Fruit fly (Drosophila melanogaster): ENCODE results near the gene osa.

The osa gene

DNA sequence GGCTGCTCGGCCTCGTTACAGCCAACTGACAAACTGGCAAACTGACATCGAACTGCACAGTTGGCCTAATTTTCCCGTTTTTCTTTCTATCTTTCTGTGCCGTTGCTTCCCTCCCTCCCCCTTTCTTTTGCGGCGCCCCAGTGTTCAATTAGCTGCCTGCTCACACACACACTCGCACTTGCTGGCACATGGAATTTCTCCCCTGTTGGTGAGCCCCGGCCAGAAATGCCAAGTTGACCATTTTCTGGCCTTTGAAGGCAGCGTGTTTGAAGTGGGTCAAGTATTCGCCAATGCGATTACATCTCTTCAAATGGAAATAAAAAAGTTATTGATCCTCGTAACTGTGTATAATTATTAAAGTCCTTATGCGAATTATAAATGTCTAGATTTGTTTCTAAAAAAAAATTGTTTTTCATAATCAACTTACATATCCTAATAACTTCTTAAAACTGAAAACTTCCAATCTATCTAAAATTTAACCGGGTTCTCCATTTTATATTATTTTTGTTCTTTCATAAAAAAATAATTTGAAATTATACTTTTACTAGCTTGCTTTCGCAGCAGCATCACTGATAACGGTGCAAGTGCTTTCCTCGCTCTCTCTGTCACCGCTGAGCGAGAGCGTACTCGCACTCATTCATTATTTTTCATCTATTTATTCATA is 37.4 kb downstream of the osa start (continued):
- TF ChIP-seq Ets65A (GFP tag), result peak; percentile 49
- TF ChIP-seq CG18262 (tag; optimal IDR thresholded peaks at IDR 0.05), result peak; percentile 85
- no peak for TF ChIP-seq ken (GFP tag; IDR thresholded peaks at IDR 0.05)
- no peak for TF ChIP-seq CG13123 (GFP tag; optimal IDR thresholded peaks at IDR 0.05)
- no peak for TF ChIP-seq Doc2 (GFP tag; IDR thresholded peaks at IDR 0.05)
- no peak for TF ChIP-seq CG8281 (tag; optimal IDR thresholded peaks at IDR 0.05)
- TF ChIP-seq run (tag; optimal IDR thresholded peaks at IDR 0.05), result no peak
- peak; percentile 23 for TF ChIP-seq unpg (GFP tag; optimal IDR thresholded peaks at IDR 0.05)
- TF ChIP-seq slou (GFP tag; optimal IDR thresholded peaks at IDR 0.05), result no peak
- TF ChIP-seq CG6683 (GFP tag; optimal IDR thresholded peaks at IDR 0.05), result no peak
- peak; percentile 49 for TF ChIP-seq CG17829 (tag; optimal IDR thresholded peaks at IDR 0.05)
- TF ChIP-seq CG13424 (tag; optimal IDR thresholded peaks at IDR 0.05), result peak; percentile 57
- TF ChIP-seq CG10321 (GFP tag; IDR thresholded peaks at IDR 0.05), result no peak
- TF ChIP-seq Six4 (GFP tag; optimal IDR thresholded peaks at IDR 0.05), result peak; percentile 46
- TF ChIP-seq PHDP (tag; optimal IDR thresholded peaks at IDR 0.05), result peak; percentile 22
- TF ChIP-seq h (optimal IDR thresholded peaks at IDR 0.05), result no peak
- peak; percentile 17 for TF ChIP-seq CG6813 (GFP tag; optimal IDR thresholded peaks at IDR 0.05)
- no peak for TF ChIP-seq CG11398 (GFP tag; optimal IDR thresholded peaks at IDR 0.05)
- TF ChIP-seq CG7372 (GFP tag; IDR thresholded peaks at IDR 0.05), result no peak
- no peak for TF ChIP-seq Gsc (GFP tag; IDR thresholded peaks at IDR 0.05)
- no peak for TF ChIP-seq NfI (GFP tag; optimal IDR thresholded peaks at IDR 0.05)
- TF ChIP-seq Fer2 (tag; optimal IDR thresholded peaks at IDR 0.05), result no peak
- TF ChIP-seq lab (GFP tag; optimal IDR thresholded peaks at IDR 0.05), result no peak
- no peak for TF ChIP-seq CG4730 (GFP tag; IDR thresholded peaks at IDR 0.05)
- no peak for TF ChIP-seq CG8089 (GFP tag; optimal IDR thresholded peaks at IDR 0.05)
- peak; percentile 32 for TF ChIP-seq Spps (tag; optimal IDR thresholded peaks at IDR 0.05)
- TF ChIP-seq Lim3 (GFP tag; IDR thresholded peaks at IDR 0.05), result no peak
- no peak; the same call in 1 of the 2 replicates for TF ChIP-seq ttk (GFP tag; IDR thresholded peaks at IDR 0.05)
- no peak for TF ChIP-seq ftz-f1 (GFP tag; optimal IDR thresholded peaks at IDR 0.05)
- no peak for TF ChIP-seq Doc3 (GFP tag; IDR thresholded peaks at IDR 0.05; ENCODE audit: partially characterized antibody)
- no peak; the same call in 1 of the 2 replicates for TF ChIP-seq Drgx (GFP tag; IDR thresholded peaks at IDR 0.05)
- TF ChIP-seq wek (GFP tag; optimal IDR thresholded peaks at IDR 0.05), result no peak
- TF ChIP-seq ewg (GFP tag; optimal IDR thresholded peaks at IDR 0.05), result peak; percentile 16
- no peak for TF ChIP-seq btn (GFP tag; optimal IDR thresholded peaks at IDR 0.05)
- peak; percentile 37 for TF ChIP-seq CG12155 (GFP tag; optimal IDR thresholded peaks at IDR 0.05)
- no peak for TF ChIP-seq CG1832 (GFP tag; optimal IDR thresholded peaks at IDR 0.05)
- no peak for TF ChIP-seq CG14965 (GFP tag; optimal IDR thresholded peaks at IDR 0.05; ENCODE audit: borderline replicate concordance)
- TF ChIP-seq CG4328 (GFP tag; optimal IDR thresholded peaks at IDR 0.05), result no peak
- TF ChIP-seq sna (GFP tag; IDR thresholded peaks at IDR 0.05; ENCODE audit: partially characterized antibody), result no peak
- TF ChIP-seq NK7.1 (GFP tag; optimal IDR thresholded peaks at IDR 0.05), result no peak
- TF ChIP-seq CG14014 (GFP tag; IDR thresholded peaks at IDR 0.05), result no peak
- TF ChIP-seq HLHmδ (GFP tag; optimal IDR thresholded peaks at IDR 0.05), result no peak
- no peak for TF ChIP-seq fd102C (GFP tag; optimal IDR thresholded peaks at IDR 0.05)
- no peak for TF ChIP-seq croc (GFP tag; conservative IDR thresholded peaks at IDR 0.05)
- peak; percentile 19 for TF ChIP-seq CG2116 (GFP tag; optimal IDR thresholded peaks at IDR 0.05)
- no peak for TF ChIP-seq shn (GFP tag; optimal IDR thresholded peaks at IDR 0.05)
- TF ChIP-seq CG31441 (GFP tag; IDR thresholded peaks at IDR 0.05), result no peak
- no peak for TF ChIP-seq sima (GFP tag; optimal IDR thresholded peaks at IDR 0.05)
- no peak for TF ChIP-seq vvl (GFP tag; IDR thresholded peaks at IDR 0.05)
- TF ChIP-seq CG11247 (GFP tag; IDR thresholded peaks at IDR 0.05), result no peak
- peak; percentile 17 for TF ChIP-seq CG15696 (tag; optimal IDR thresholded peaks at IDR 0.05)
